Worm (Caenorhabditis elegans) whole organism, late embryonic: Measurements from ENCODE around the gene K07F5.15.
A peak's percentile ranks its signal among the peaks of the same experiment; 100 is the strongest.
"Not testable (repeated sequence)": the region's sequence is repeated elsewhere in the genome, so short reads cannot be mapped to it uniquely, and the experiment has no call there.

ENCODE experiments used
- C08G9.2 ChIP-seq: sonication (generic microtip); optimal IDR thresholded peaks from 2 replicates; lab custom pipeline; 2016; ENCODE audit warnings: mild to moderate bottlenecking, missing genetic modification characterization, moderate library complexity, missing compliant biosample characterization
- C38D4.7 ChIP-seq: fragments of 200-800 bp; sonication (Bioruptor generic); optimal IDR thresholded peaks from 2 replicates; lab custom pipeline; 2018; ENCODE audit warnings: mild to moderate bottlenecking, missing genetic modification characterization, moderate library complexity, missing compliant biosample characterization
- F13H6.1 ChIP-seq: sonication (generic microtip); optimal IDR thresholded peaks from 2 replicates; lab custom pipeline; 2016; ENCODE audit warnings: missing genetic modification characterization, missing compliant biosample characterization
- T23F11.4 ChIP-seq: fragments of 200-800 bp; sonication (Bioruptor generic); optimal IDR thresholded peaks from 2 replicates; lab custom pipeline; 2018; ENCODE audit warnings: mild to moderate bottlenecking, missing genetic modification characterization, missing compliant biosample characterization
- ama-1 ChIP-seq: fragments of 150-350 bp; optimal IDR thresholded peaks from 2 replicates; lab custom pipeline; 2014
- ceh-18 ChIP-seq: sonication (generic microtip); optimal IDR thresholded peaks from 2 replicates; lab custom pipeline; 2016; ENCODE audit warnings: missing genetic modification characterization, missing compliant biosample characterization
- ceh-31 ChIP-seq: sonication (generic microtip); optimal IDR thresholded peaks from 2 replicates; lab custom pipeline; 2016; ENCODE audit warnings: missing genetic modification characterization, missing compliant biosample characterization
- ceh-34 ChIP-seq: sonication (generic microtip); optimal IDR thresholded peaks from 2 replicates; lab custom pipeline; 2016; ENCODE audit warnings: mild to moderate bottlenecking, missing genetic modification characterization, missing compliant biosample characterization
- ceh-45 ChIP-seq: fragments of 200-800 bp; sonication (Bioruptor generic); IDR thresholded peaks from 2 replicates; pipeline ENCODE4 v1.3.6; 2022; ENCODE audit warnings: missing genetic modification reagents, missing genetic modification characterization, missing compliant biosample characterization
- ceh-48 ChIP-seq: sonication (generic microtip); optimal IDR thresholded peaks from 2 replicates; lab custom pipeline; 2016; ENCODE audit warnings: missing genetic modification characterization, inconsistent platforms, missing compliant biosample characterization
- dve-1 ChIP-seq: sonication (generic microtip); optimal IDR thresholded peaks from 2 replicates; lab custom pipeline; 2017; ENCODE audit warnings: antibody characterized with exemption, mild to moderate bottlenecking, missing genetic modification characterization, missing compliant biosample characterization
- elt-2 ChIP-seq: sonication (generic microtip); optimal IDR thresholded peaks from 2 replicates; lab custom pipeline; 2016; ENCODE audit warnings: missing genetic modification reagents, missing genetic modification characterization, missing compliant biosample characterization
- fax-1 ChIP-seq: sonication (generic microtip); optimal IDR thresholded peaks from 2 replicates; lab custom pipeline; 2016; ENCODE audit warnings: missing genotype, missing genetic modification characterization, missing compliant biosample characterization
- fkh-6 ChIP-seq: sonication (generic microtip); optimal IDR thresholded peaks from 2 replicates; lab custom pipeline; 2016; ENCODE audit warnings: missing genetic modification characterization, missing compliant biosample characterization
- hlh-15 ChIP-seq: sonication (generic microtip); optimal IDR thresholded peaks from 2 replicates; lab custom pipeline; 2016; ENCODE audit warnings: missing genetic modification characterization, missing compliant biosample characterization
- hlh-6 ChIP-seq: sonication (generic microtip); optimal IDR thresholded peaks from 2 replicates; lab custom pipeline; 2016; ENCODE audit warnings: missing genotype, missing genetic modification characterization, missing compliant biosample characterization
- hlh-8 ChIP-seq: sonication (generic microtip); optimal IDR thresholded peaks from 2 replicates; lab custom pipeline; 2016; ENCODE audit warnings: missing genotype, missing genetic modification characterization, missing compliant biosample characterization
- lim-6 ChIP-seq: sonication (generic microtip); optimal IDR thresholded peaks from 2 replicates; lab custom pipeline; 2016; ENCODE audit warnings: missing genetic modification characterization, missing compliant biosample characterization
- lin-11 ChIP-seq: fragments of 200-800 bp; sonication (Bioruptor generic); optimal IDR thresholded peaks from 2 replicates; lab custom pipeline; 2018; ENCODE audit warnings: mild to moderate bottlenecking, missing genetic modification characterization, missing compliant biosample characterization
- mec-3 ChIP-seq: sonication (generic microtip); optimal IDR thresholded peaks from 2 replicates; lab custom pipeline; 2016; ENCODE audit warnings: borderline replicate concordance, missing genetic modification characterization, missing compliant biosample characterization
- nfya-1 ChIP-seq: sonication (generic microtip); optimal IDR thresholded peaks from 2 replicates; lab custom pipeline; 2017; ENCODE audit warnings: missing genetic modification characterization, mild to moderate bottlenecking, missing compliant biosample characterization, antibody characterized with exemption, moderate library complexity
- nhr-11 ChIP-seq: fragments of 150-350 bp; optimal IDR thresholded peaks from 2 replicates; lab custom pipeline; 2014; ENCODE audit warnings: missing biosample characterization, missing genetic modification characterization
- pag-3 ChIP-seq: sonication (generic microtip); optimal IDR thresholded peaks from 2 replicates; lab custom pipeline; 2016; ENCODE audit warnings: missing compliant biosample characterization, missing genetic modification characterization, borderline replicate concordance
- pax-1 ChIP-seq: fragments of 150-350 bp; optimal IDR thresholded peaks from 2 replicates; lab custom pipeline; 2014; ENCODE audit warnings: missing biosample characterization, missing genetic modification characterization
- pqm-1 ChIP-seq: sonication (generic microtip); optimal IDR thresholded peaks from 2 replicates; lab custom pipeline; 2016; ENCODE audit warnings: missing genetic modification characterization, missing compliant biosample characterization
- rnt-1 ChIP-seq: sonication (generic microtip); optimal IDR thresholded peaks from 2 replicates; lab custom pipeline; 2016; ENCODE audit warnings: missing genetic modification characterization, missing compliant biosample characterization
- sdc-2 ChIP-seq: sonication (generic microtip); optimal IDR thresholded peaks from 2 replicates; lab custom pipeline; 2016; ENCODE audit warnings: missing genotype, missing genetic modification characterization, missing compliant biosample characterization
- sox-2 ChIP-seq: fragments of 200-800 bp; sonication (Bioruptor generic); IDR thresholded peaks from 2 replicates; pipeline ENCODE4 v1.3.6; 2022; ENCODE audit warnings: missing genetic modification reagents, missing genetic modification characterization, missing compliant biosample characterization
- tbx-2 ChIP-seq: sonication (generic microtip); optimal IDR thresholded peaks from 2 replicates; lab custom pipeline; 2016; ENCODE audit warnings: missing genetic modification characterization, missing compliant biosample characterization
- unc-3 ChIP-seq, 2 experiments: fragments of 200-800 bp in 1 of 2; sonication (Bioruptor generic) in 1 of 2; sonication (generic microtip) in 1 of 2; conservative IDR thresholded peaks in 1 of 2; optimal IDR thresholded peaks in 1 of 2; 2 replicates each; pipeline versions ENCODE4 v1.3.6 to Lab custom; 2016 to 2022; ENCODE audit warnings: missing compliant biosample characterization in 2 of 2, missing genetic modification characterization in 2 of 2, missing genetic modification reagents in 1 of 2
- unc-42 ChIP-seq: sonication (generic microtip); optimal IDR thresholded peaks from 2 replicates; lab custom pipeline; 2016; ENCODE audit warnings: missing genotype, missing genetic modification characterization, missing compliant biosample characterization
- unc-55 ChIP-seq: sonication (generic microtip); optimal IDR thresholded peaks from 2 replicates; lab custom pipeline; 2017; ENCODE audit warnings: missing biosample characterization, missing genetic modification reagents, missing genetic modification characterization
- ztf-16 ChIP-seq: sonication (generic microtip); optimal IDR thresholded peaks from 2 replicates; lab custom pipeline; 2017; ENCODE audit warnings: missing genetic modification characterization, missing compliant biosample characterization

Gene K07F5.15

ce11 chrIV:9875646-9876045 is 10.8 kb downstream of the K07F5.15 start:
- TF ChIP-seq mec-3 (no peak), sox-2 (GFP tag; lab: Robert Waterston, UW) (no peak), ama-1 (lab: Kevin White, UChicago) (no peak), ztf-16 (tag; lab: Kevin White, UChicago) (no peak), fax-1 (tag; lab: Kevin White, UChicago) (no peak), dve-1 (no peak), F13H6.1 (no peak), sdc-2 (no peak), hlh-6 (tag; lab: Kevin White, UChicago) (no peak), lin-11 (tag; lab: Kevin White, UChicago) (no peak)

DNA sequence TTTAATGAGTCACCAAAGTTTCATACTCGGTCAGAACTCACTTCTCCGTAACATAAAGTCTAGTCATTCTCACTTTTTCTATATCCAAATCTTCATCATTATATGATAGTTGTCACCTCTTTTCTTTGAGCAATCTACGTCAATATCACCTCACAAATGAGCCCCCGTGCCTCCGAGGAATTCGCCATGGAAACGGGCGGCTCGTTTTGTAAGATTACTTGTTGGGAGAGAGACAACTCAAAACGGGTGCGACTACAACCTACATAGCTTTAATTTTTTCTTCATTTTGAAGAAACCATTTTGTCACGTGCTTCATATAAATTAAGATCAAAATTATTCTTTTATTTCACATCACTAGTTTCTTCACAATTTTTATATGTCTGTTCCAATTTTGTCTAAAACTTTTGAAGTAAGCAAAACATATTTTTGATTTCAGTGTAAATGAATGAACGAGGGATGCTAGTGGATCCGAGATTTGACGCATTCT is 14.1 kb downstream of the K07F5.15 start, which contains the start of gene nhr-4:
TSS of gene nhr-4 (plus strand) at position 437 of the 487 bp plus-strand sequence.
- TF ChIP-seq pqm-1 (tag; lab: Kevin White, UChicago) (no peak), hlh-8 (no peak), lim-6 (no peak), fkh-6 (tag; lab: Kevin White, UChicago) (no peak), pax-1 (tag; lab: Kevin White, UChicago) (no peak), ceh-45 (GFP tag; lab: Robert Waterston, UW) (no peak)

- TF ChIP-seq unc-55 (GFP tag; lab: Kevin White, UChicago) (peak; percentile 28), unc-42 (tag; lab: Kevin White, UChicago) (peak; percentile 86), ceh-31 (tag; lab: Kevin White, UChicago) (peak; percentile 44), ztf-16 (tag; lab: Kevin White, UChicago) (no peak), ceh-34 (no peak), nfya-1 (peak; percentile 16), dve-1 (peak; percentile 2), sdc-2 (no peak)
Measured at ce11 chrIV:9884257-9884656, 19.4 kb downstream of the K07F5.15 start, which contains the start of the genes prp-18 and mccc-1. TSS of gene prp-18 (minus strand) at chrIV:9884383. TSS of gene mccc-1 (plus strand) at chrIV:9884570.

ce11 chrIV:9889857-9890256 is 25.0 kb downstream of the K07F5.15 start, which contains the start of gene ttbk-3:
TSS of gene ttbk-3 (minus strand) at chrIV:9889957.
- TF ChIP-seq mec-3 (no peak), T23F11.4 (GFP tag; lab: Kevin White, UChicago) (no peak), pag-3 (tag; lab: Kevin White, UChicago) (no peak), unc-42 (tag; lab: Kevin White, UChicago) (no peak), rnt-1 (tag; lab: Kevin White, UChicago) (no peak), C38D4.7 (GFP tag; lab: Kevin White, UChicago) (no peak), C08G9.2 (no peak)

ce11 chrIV:9891938-9892337 is 27.1 kb downstream of the K07F5.15 start, which contains the start of gene F32B6.4:
TSS of gene F32B6.4 (minus strand) at chrIV:9892038.
- TF ChIP-seq fkh-6 (tag; lab: Kevin White, UChicago), result no peak
- TF ChIP-seq C08G9.2, result no peak
- no peak for TF ChIP-seq tbx-2 (tag; lab: Kevin White, UChicago)
- no peak for TF ChIP-seq elt-2
- TF ChIP-seq, all 69 proteins: peak for 0

ce11 chrIV:9893649-9894048 is 28.8 kb downstream of the K07F5.15 start, which contains the start of gene sss-1:
TSS of gene sss-1 (minus strand) at chrIV:9893749.
- not testable (repeated sequence) for TF ChIP-seq hlh-15 (tag; lab: Kevin White, UChicago); ceh-48; dve-1

DNA sequence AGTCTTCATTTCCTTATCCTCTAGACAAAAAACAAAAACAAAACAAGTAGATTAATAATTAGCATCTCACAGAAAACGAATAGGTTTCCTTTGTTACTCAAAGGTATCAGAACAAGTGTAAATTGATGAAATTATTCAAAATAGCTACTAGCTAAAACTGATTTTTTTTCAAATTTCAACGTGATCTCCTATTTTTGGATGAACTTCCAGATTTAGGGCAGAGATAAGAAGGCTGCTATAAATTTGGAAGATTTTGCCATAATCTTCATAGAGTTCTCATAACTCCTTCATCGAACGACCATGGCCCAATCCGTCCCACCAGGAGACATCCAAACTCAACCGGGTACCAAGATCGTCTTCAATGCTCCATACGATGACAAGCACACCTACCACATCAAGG is 29.5 kb downstream of the K07F5.15 start, which contains the start of gene msp-77:
TSS of gene msp-77 (plus strand) at position 301 of the 400 bp plus-strand sequence.
- not testable (repeated sequence) for TF ChIP-seq nhr-11; unc-3 (GFP tag; conservative IDR thresholded peaks at IDR 0.05; lab: Robert Waterston, UW); unc-3 (tag; optimal IDR thresholded peaks at IDR 0.05; lab: Kevin White, UChicago); ceh-18
